Fruit fly (Drosophila melanogaster): Measurements from ENCODE around the gene Cp7Fa.

DNA sequence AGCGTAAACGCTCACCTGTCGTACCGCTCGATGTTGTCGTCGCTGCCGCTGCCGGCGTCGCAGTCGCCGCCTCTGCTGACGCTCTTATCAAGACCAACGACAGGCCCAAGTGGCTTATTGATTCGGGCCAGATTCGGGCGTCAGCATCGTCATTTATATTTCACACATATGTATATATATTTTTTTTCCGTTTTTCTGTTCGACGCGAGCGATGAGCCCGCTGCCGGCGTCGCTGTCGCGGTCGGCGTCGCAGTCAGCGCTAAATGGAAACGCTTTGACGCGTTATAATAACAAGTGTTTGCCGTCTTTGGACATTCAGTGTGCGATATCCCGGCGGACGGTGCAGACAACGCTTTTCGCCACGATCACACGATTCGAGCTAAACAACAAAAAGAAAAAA lies 31.4 kb downstream of the Cp7Fa start:
- no peak for TF ChIP-seq CTCF (optimal IDR thresholded peaks at IDR 0.05)
- TF ChIP-seq CG8478 (optimal IDR thresholded peaks at IDR 0.05) = no peak
